Worm (Caenorhabditis elegans) whole organism, late embryonic: ENCODE results near the gene lbp-9.

ENCODE experiments used
- elt-2 ChIP-seq: sonication (generic microtip); optimal IDR thresholded peaks from 2 replicates; lab custom pipeline; 2016; ENCODE audit warnings: missing genetic modification reagents, missing genetic modification characterization, missing compliant biosample characterization
- hlh-13 ChIP-seq: fragments of 200-800 bp; sonication (Bioruptor generic); optimal IDR thresholded peaks from 2 replicates; lab custom pipeline; 2018; ENCODE audit warnings: mild to moderate bottlenecking, missing genetic modification characterization, missing compliant biosample characterization
- hlh-30 ChIP-seq: sonication (generic microtip); optimal IDR thresholded peaks from 2 replicates; lab custom pipeline; 2017; ENCODE audit warnings: antibody characterized with exemption, missing genetic modification characterization, missing compliant biosample characterization; ENCODE audit not compliant: insufficient read depth
- pha-4 ChIP-seq: fragments of 150-350 bp; optimal IDR thresholded peaks from 2 replicates; lab custom pipeline; 2018; ENCODE audit warnings: missing biosample characterization, missing genetic modification reagents, missing genetic modification characterization

DNA sequence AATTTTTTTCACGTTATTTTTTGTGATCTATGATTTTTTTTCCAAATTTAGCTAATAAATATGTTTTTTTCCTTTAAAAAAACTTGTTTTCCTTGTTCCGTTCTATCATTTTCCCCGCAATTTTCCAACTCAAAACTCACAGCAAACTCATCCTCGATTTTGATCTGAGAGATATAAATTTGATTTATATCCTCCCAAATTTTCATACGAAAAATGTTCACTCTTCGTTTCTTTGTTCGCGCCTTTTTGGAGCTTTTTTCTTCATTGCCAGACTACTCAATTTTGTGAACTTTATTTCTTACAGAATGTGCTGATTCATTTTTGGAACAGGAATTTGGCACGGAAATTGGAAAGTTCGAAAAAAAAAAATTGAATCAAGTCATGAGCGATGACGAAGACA is 49.6 kb upstream of the lbp-9 start, which contains the start of gene F59A7.14:
- TF ChIP-seq hlh-30 (tag; lab: Kevin White, UChicago) (no peak), hlh-13 (GFP tag; lab: Kevin White, UChicago) (no peak), elt-2 (no peak), pha-4 (tag; lab: Kevin White, UChicago) (no peak)
